Worm (Caenorhabditis elegans): Measurements from ENCODE around the gene lgc-19.

lgc-19 gene

ce11 chrIV:15938471-15938870 is 24.0 kb downstream of the lgc-19 start:
- TF ChIP-seq ceh-39 (tag; optimal IDR thresholded peaks at IDR 0.05) (no peak), unc-39 (tag; optimal IDR thresholded peaks at IDR 0.05) (no peak), ceh-83 (GFP tag; optimal IDR thresholded peaks at IDR 0.05) (peak; percentile 10), sem-2 (GFP tag; optimal IDR thresholded peaks at IDR 0.05) (no peak)

DNA sequence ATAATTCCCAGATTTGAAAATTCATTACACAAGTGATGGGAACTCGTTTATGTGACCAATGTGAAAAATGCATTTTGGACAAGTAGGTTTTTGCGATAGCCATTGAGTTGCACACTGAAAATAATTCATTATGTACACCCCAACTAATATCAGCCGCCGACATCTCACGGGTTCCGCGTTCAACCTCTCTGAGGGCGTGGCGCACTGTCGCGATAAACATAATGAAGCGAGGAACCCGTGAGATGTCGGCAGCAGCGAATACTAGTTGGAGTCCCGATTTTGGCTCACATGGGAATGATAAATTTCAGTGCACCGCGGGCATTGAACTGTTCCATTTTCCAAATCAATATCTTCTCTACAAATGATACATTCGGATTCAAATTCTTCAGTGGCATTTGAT is 25.4 kb downstream of the lgc-19 start:
- no peak for TF ChIP-seq ham-2 (GFP tag; optimal IDR thresholded peaks at IDR 0.05)
- TF ChIP-seq ces-1 (GFP tag; optimal IDR thresholded peaks at IDR 0.05) = no peak
- no peak for TF ChIP-seq unc-39 (tag; optimal IDR thresholded peaks at IDR 0.05)
- TF ChIP-seq snpc-4 (tag; optimal IDR thresholded peaks at IDR 0.05) = no peak
- no peak for TF ChIP-seq hlh-1 (tag; optimal IDR thresholded peaks at IDR 0.05)
- no peak for TF ChIP-seq unc-120 (tag; optimal IDR thresholded peaks at IDR 0.05; ENCODE audit: poor library complexity, severe bottlenecking)
- no peak for TF ChIP-seq M03D4.4 (tag; optimal IDR thresholded peaks at IDR 0.05)
- TF ChIP-seq blmp-1 (tag; optimal IDR thresholded peaks at IDR 0.05) = no peak
- TF ChIP-seq tbx-8 (GFP tag; optimal IDR thresholded peaks at IDR 0.05) = no peak
- TF ChIP-seq nhr-28 (tag; optimal IDR thresholded peaks at IDR 0.05) = no peak
- TF ChIP-seq sem-2 (GFP tag; optimal IDR thresholded peaks at IDR 0.05) = no peak

DNA sequence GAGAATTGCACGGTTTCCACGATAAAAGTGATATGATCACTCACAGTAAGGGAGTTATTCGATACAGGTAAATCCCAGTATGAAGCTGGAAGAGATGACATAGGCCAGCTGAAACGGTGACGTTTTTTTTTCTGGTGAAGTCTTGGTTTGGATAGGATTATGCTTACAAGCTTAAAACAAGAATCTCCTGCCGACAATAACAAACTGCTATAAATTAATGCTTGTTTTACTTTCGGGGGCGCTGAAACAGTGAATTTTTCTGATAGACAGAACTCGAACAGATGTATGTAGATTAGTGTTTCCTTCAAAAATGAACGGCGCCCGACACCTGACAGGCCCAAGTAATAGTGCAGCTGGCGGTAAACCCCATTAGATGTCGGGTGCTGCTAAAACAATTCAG is 28.7 kb downstream of the lgc-19 start, which contains the start of gene srv-16:
srv-16 (minus strand) TSS at position 101 of the 400 bp plus-strand sequence.
- TF ChIP-seq snpc-4 (tag; optimal IDR thresholded peaks at IDR 0.05) (no peak), mls-2 (tag; optimal IDR thresholded peaks at IDR 0.05) (no peak), unc-62 (GFP tag; optimal IDR thresholded peaks at IDR 0.05) (no peak), ceh-83 (GFP tag; optimal IDR thresholded peaks at IDR 0.05) (no peak), blmp-1 (tag; optimal IDR thresholded peaks at IDR 0.05) (no peak), elt-1 (tag; optimal IDR thresholded peaks at IDR 0.05; ENCODE audit: borderline replicate concordance, insufficient read depth) (no peak), sptf-1 (tag; optimal IDR thresholded peaks at IDR 0.05) (no peak), mab-5 (tag; optimal IDR thresholded peaks at IDR 0.05) (no peak), hlh-1 (tag; optimal IDR thresholded peaks at IDR 0.05) (no peak), nhr-76 (tag; optimal IDR thresholded peaks at IDR 0.05) (no peak), ceh-43 (GFP tag; optimal IDR thresholded peaks at IDR 0.05) (no peak), elt-3 (tag; optimal IDR thresholded peaks at IDR 0.05) (no peak), pha-4 (tag; optimal IDR thresholded peaks at IDR 0.05) (no peak), drap-1 (GFP tag; optimal IDR thresholded peaks at IDR 0.05) (no peak), zip-8 (tag; optimal IDR thresholded peaks at IDR 0.05) (no peak), ces-1 (GFP tag; optimal IDR thresholded peaks at IDR 0.05) (no peak), lin-32 (GFP tag; optimal IDR thresholded peaks at IDR 0.05) (no peak)

ce11 chrIV:15931833-15932232 is 30.7 kb downstream of the lgc-19 start:
- TF ChIP-seq flh-1 (GFP tag; optimal IDR thresholded peaks at IDR 0.05) = no peak
- no peak for TF ChIP-seq ceh-39 (tag; optimal IDR thresholded peaks at IDR 0.05)
- TF ChIP-seq elt-1 (tag; optimal IDR thresholded peaks at IDR 0.05; ENCODE audit: borderline replicate concordance, insufficient read depth) = no peak
- TF ChIP-seq sptf-1 (tag; optimal IDR thresholded peaks at IDR 0.05) = peak; percentile 22
- TF ChIP-seq drap-1 (GFP tag; optimal IDR thresholded peaks at IDR 0.05) = peak; percentile 48
- TF ChIP-seq mls-2 (tag; optimal IDR thresholded peaks at IDR 0.05) = no peak
- no peak for TF ChIP-seq tbx-8 (GFP tag; optimal IDR thresholded peaks at IDR 0.05)
- peak; percentile 4 for TF ChIP-seq lin-32 (GFP tag; optimal IDR thresholded peaks at IDR 0.05)
- TF ChIP-seq pha-4 (tag; optimal IDR thresholded peaks at IDR 0.05) = no peak
- TF ChIP-seq nhr-237 (tag; optimal IDR thresholded peaks at IDR 0.05) = no peak
- TF ChIP-seq sem-2 (GFP tag; optimal IDR thresholded peaks at IDR 0.05) = no peak
- no peak for TF ChIP-seq nhr-12 (tag; optimal IDR thresholded peaks at IDR 0.05)
- TF ChIP-seq unc-120 (tag; optimal IDR thresholded peaks at IDR 0.05; ENCODE audit: poor library complexity, severe bottlenecking) = no peak
- no peak for TF ChIP-seq ces-1 (GFP tag; optimal IDR thresholded peaks at IDR 0.05)
- TF ChIP-seq hlh-1 (tag; optimal IDR thresholded peaks at IDR 0.05) = no peak
- TF ChIP-seq snpc-4 (tag; optimal IDR thresholded peaks at IDR 0.05) = no peak
- no peak for TF ChIP-seq cnd-1 (tag; optimal IDR thresholded peaks at IDR 0.05)
- TF ChIP-seq ham-2 (GFP tag; optimal IDR thresholded peaks at IDR 0.05) = no peak
- TF ChIP-seq ztf-11 (tag; optimal IDR thresholded peaks at IDR 0.05) = no peak
- TF ChIP-seq elt-3 (tag; optimal IDR thresholded peaks at IDR 0.05) = no peak
- TF ChIP-seq M03D4.4 (tag; optimal IDR thresholded peaks at IDR 0.05) = peak; percentile 35
- no peak for TF ChIP-seq mep-1 (tag; optimal IDR thresholded peaks at IDR 0.05)
- no peak for TF ChIP-seq zip-8 (tag; optimal IDR thresholded peaks at IDR 0.05)
- TF ChIP-seq mab-5 (tag; optimal IDR thresholded peaks at IDR 0.05) = no peak
- no peak for TF ChIP-seq nhr-2 (tag; optimal IDR thresholded peaks at IDR 0.05)

Measured in whole organism, mixed stage, embryonic.